Fruit fly (Drosophila melanogaster) whole organism, embryonic: Measurements from ENCODE around the gene Syt4.
A peak's percentile ranks its signal among the peaks of the same experiment; 100 is the strongest.

ENCODE experiments used
- Ada2b ChIP-seq: fragments of 200-800 bp; sonication (Bioruptor generic); IDR thresholded peaks from 2 replicates; pipeline ENCODE4 v1.3.6; 2022; ENCODE audit warnings: missing biosample characterization, missing genetic modification characterization
- CG10543 ChIP-seq: fragments of 200-800 bp; sonication (Bioruptor generic); optimal IDR thresholded peaks from 3 replicates; lab custom pipeline; 2017; ENCODE audit warnings: missing biosample characterization, mild to moderate bottlenecking, missing genetic modification characterization, moderate library complexity
- CG11398 ChIP-seq: fragments of 200-800 bp; sonication (Bioruptor generic); optimal IDR thresholded peaks from 2 replicates; lab custom pipeline; 2016; ENCODE audit warnings: missing biosample characterization, missing genetic modification characterization
- CG12219 ChIP-seq: fragments of 200-800 bp; sonication (Bioruptor generic); optimal IDR thresholded peaks from 3 replicates; lab custom pipeline; 2018; ENCODE audit warnings: missing biosample characterization, mild to moderate bottlenecking, missing genetic modification characterization
- CG13424 ChIP-seq: fragments of 200-800 bp; sonication (Bioruptor generic); optimal IDR thresholded peaks from 2 replicates; lab custom pipeline; 2019; ENCODE audit warnings: missing biosample characterization, mild to moderate bottlenecking, missing genetic modification characterization, moderate library complexity
- CG13624 ChIP-seq: fragments of 200-800 bp; sonication (Bioruptor generic); optimal IDR thresholded peaks from 2 replicates; lab custom pipeline; 2016; ENCODE audit warnings: missing biosample characterization, missing genetic modification characterization
- CG16779 ChIP-seq: fragments of 200-800 bp; sonication (Bioruptor generic); IDR thresholded peaks from 2 replicates; pipeline ENCODE4 v1.3.6; 2022; ENCODE audit warnings: missing biosample characterization, missing genetic modification characterization
- CG17612 ChIP-seq: fragments of 200-800 bp; sonication (Bioruptor generic); IDR thresholded peaks from 2 replicates; pipeline ENCODE4 v1.3.6; 2022; ENCODE audit warnings: missing biosample characterization, missing genetic modification characterization
- CG4328 ChIP-seq: fragments of 200-800 bp; sonication (Bioruptor generic); optimal IDR thresholded peaks from 3 replicates; lab custom pipeline; 2017; ENCODE audit warnings: missing biosample characterization, missing genetic modification reagents, missing genetic modification characterization
- CG4404 ChIP-seq: fragments of 200-800 bp; sonication (Bioruptor generic); IDR thresholded peaks from 2 replicates; pipeline ENCODE4 v1.3.6; 2022; ENCODE audit warnings: missing biosample characterization, missing genetic modification characterization
- CG4424 ChIP-seq: fragments of 200-800 bp; sonication (Bioruptor generic); optimal IDR thresholded peaks from 3 replicates; lab custom pipeline; 2016; ENCODE audit warnings: missing biosample characterization, missing genetic modification characterization
- CG4617 ChIP-seq: fragments of 200-800 bp; sonication (Bioruptor generic); optimal IDR thresholded peaks from 3 replicates; lab custom pipeline; 2016; ENCODE audit warnings: missing biosample characterization, missing genetic modification characterization, borderline replicate concordance
- CG5953 ChIP-seq: fragments of 200-800 bp; sonication (Bioruptor generic); IDR thresholded peaks from 2 replicates; pipeline ENCODE4 v1.3.6; 2022; ENCODE audit warnings: missing biosample characterization, missing genetic modification characterization
- CG6272 ChIP-seq: fragments of 200-800 bp; sonication (Bioruptor generic); IDR thresholded peaks from 2 replicates; pipeline ENCODE4 v1.3.6; 2022; ENCODE audit warnings: missing biosample characterization, missing genetic modification characterization
- CG6689 ChIP-seq: fragments of 200-800 bp; sonication (Bioruptor generic); IDR thresholded peaks from 2 replicates; pipeline ENCODE4 v1.3.6; 2022; ENCODE audit warnings: missing biosample characterization, missing genetic modification characterization
- CG7556 ChIP-seq: fragments of 200-800 bp; sonication (Bioruptor generic); optimal IDR thresholded peaks from 2 replicates; lab custom pipeline; 2017; ENCODE audit warnings: missing biosample characterization, mild to moderate bottlenecking, missing genetic modification characterization
- CG7928 ChIP-seq: fragments of 200-800 bp; sonication (Bioruptor generic); optimal IDR thresholded peaks from 2 replicates; lab custom pipeline; 2017; ENCODE audit warnings: missing biosample characterization, mild to moderate bottlenecking, missing genetic modification characterization
- CG8944 ChIP-seq: fragments of 200-800 bp; sonication (Bioruptor generic); optimal IDR thresholded peaks from 3 replicates; lab custom pipeline; 2016; ENCODE audit warnings: missing biosample characterization, missing genetic modification characterization
- CoRest ChIP-seq: fragments of 200-800 bp; sonication (Bioruptor generic); optimal IDR thresholded peaks from 3 replicates; lab custom pipeline; 2018; ENCODE audit warnings: missing biosample characterization, mild to moderate bottlenecking, missing genetic modification characterization, moderate library complexity
- Dip2 ChIP-seq: fragments of 200-800 bp; sonication (Bioruptor generic); IDR thresholded peaks from 2 replicates; pipeline ENCODE4 v1.3.6; 2022; ENCODE audit warnings: missing biosample characterization, missing genetic modification characterization
- Dll ChIP-seq: fragments of 200-800 bp; sonication (Bioruptor generic); IDR thresholded peaks from 4 replicates; pipeline ENCODE4 v1.3.6; 2022; ENCODE audit warnings: missing biosample characterization, missing genetic modification characterization; ENCODE audit not compliant: partially characterized antibody
- Doc3 ChIP-seq: fragments of 200-800 bp; sonication (Bioruptor generic); IDR thresholded peaks from 3 replicates; pipeline ENCODE4 v1.3.6; 2022; ENCODE audit warnings: missing biosample characterization, missing genetic modification characterization; ENCODE audit not compliant: partially characterized antibody
- Fer2 ChIP-seq: fragments of 200-800 bp; sonication (Bioruptor generic); optimal IDR thresholded peaks from 2 replicates; lab custom pipeline; 2018; ENCODE audit warnings: missing biosample characterization, mild to moderate bottlenecking, missing genetic modification characterization, moderate library complexity
- HLH3B ChIP-seq: fragments of 200-800 bp; sonication (Bioruptor generic); IDR thresholded peaks from 2 replicates; pipeline ENCODE4 v1.3.6; 2022; ENCODE audit warnings: missing biosample characterization, missing genetic modification characterization
- HLH54F ChIP-seq: fragments of 200-800 bp; sonication (Bioruptor generic); optimal IDR thresholded peaks from 3 replicates; lab custom pipeline; 2016; ENCODE audit warnings: missing biosample characterization, missing genetic modification characterization
- Nf-YA ChIP-seq: fragments of 200-800 bp; sonication (Bioruptor generic); IDR thresholded peaks from 2 replicates; pipeline ENCODE4 v1.3.6; 2022; ENCODE audit warnings: missing biosample characterization, missing genetic modification characterization
- PHDP ChIP-seq: fragments of 200-800 bp; sonication (Bioruptor generic); optimal IDR thresholded peaks from 3 replicates; lab custom pipeline; 2018; ENCODE audit warnings: missing biosample characterization, mild to moderate bottlenecking, missing genetic modification characterization, moderate library complexity
- Pdp1 ChIP-seq, 2 experiments: fragments of 200-800 bp; sonication (Bioruptor generic); optimal IDR thresholded peaks; 3 replicates each; lab custom pipeline; 2016; ENCODE audit warnings: missing biosample characterization in 2 of 2, missing genetic modification characterization in 2 of 2, mild to moderate bottlenecking in 1 of 2, moderate library complexity in 1 of 2
- Sox102F ChIP-seq: fragments of 200-800 bp; sonication (Bioruptor generic); optimal IDR thresholded peaks from 2 replicates; lab custom pipeline; 2018; ENCODE audit warnings: missing biosample characterization, mild to moderate bottlenecking, missing genetic modification characterization, moderate library complexity
- Taf1 ChIP-seq: fragments of 200-800 bp; sonication (Bioruptor generic); IDR thresholded peaks from 2 replicates; pipeline ENCODE4 v1.3.6; 2022; ENCODE audit warnings: missing biosample characterization, missing genetic modification characterization
- bcd ChIP-seq: fragments of 200-800 bp; sonication (Bioruptor generic); optimal IDR thresholded peaks from 2 replicates; lab custom pipeline; 2017; ENCODE audit warnings: missing biosample characterization, mild to moderate bottlenecking, missing genetic modification characterization
- cato ChIP-seq: fragments of 200-800 bp; sonication (Bioruptor generic); optimal IDR thresholded peaks from 2 replicates; lab custom pipeline; 2016; ENCODE audit warnings: missing biosample characterization, missing genetic modification characterization, borderline replicate concordance
- caup ChIP-seq: fragments of 200-800 bp; sonication (Bioruptor generic); optimal IDR thresholded peaks from 3 replicates; lab custom pipeline; 2017; ENCODE audit warnings: missing biosample characterization, mild to moderate bottlenecking, missing genetic modification characterization, moderate library complexity; ENCODE audit not compliant: severe bottlenecking
- dysf ChIP-seq: fragments of 200-800 bp; sonication (Bioruptor generic); IDR thresholded peaks from 3 replicates; pipeline ENCODE4 v1.3.6; 2022; ENCODE audit warnings: missing biosample characterization, missing genetic modification characterization
- gem ChIP-seq: fragments of 200-800 bp; sonication (Bioruptor generic); optimal IDR thresholded peaks from 2 replicates; lab custom pipeline; 2019; ENCODE audit warnings: missing biosample characterization, mild to moderate bottlenecking, missing genetic modification characterization, moderate library complexity
- gfzf ChIP-seq: fragments of 200-800 bp; sonication (Bioruptor generic); optimal IDR thresholded peaks from 2 replicates; lab custom pipeline; 2016; ENCODE audit warnings: missing biosample characterization, mild to moderate bottlenecking, missing genetic modification characterization, moderate library complexity
- gsb-n ChIP-seq: fragments of 200-800 bp; sonication (Bioruptor generic); optimal IDR thresholded peaks from 3 replicates; lab custom pipeline; 2018; ENCODE audit warnings: missing biosample characterization, mild to moderate bottlenecking, missing genetic modification characterization
- lov ChIP-seq, 2 experiments: fragments of 200-800 bp in 1 of 2; fragments of >200 bp in 1 of 2; sonication (Bioruptor generic) in 1 of 2; IDR thresholded peaks in 1 of 2; optimal IDR thresholded peaks in 1 of 2; 2 replicates in 1 of 2; 3 replicates in 1 of 2; pipeline versions ENCODE4 v1.3.6 to Lab custom; 2017 to 2022; ENCODE audit warnings: missing biosample characterization in 1 of 2, missing genetic modification characterization in 1 of 2
- maf-S ChIP-seq: fragments of 200-800 bp; sonication (Bioruptor generic); optimal IDR thresholded peaks from 2 replicates; lab custom pipeline; 2016; ENCODE audit warnings: missing biosample characterization, missing genetic modification characterization
- nerfin-2 ChIP-seq: fragments of 200-800 bp; sonication (Bioruptor generic); IDR thresholded peaks from 2 replicates; pipeline ENCODE4 v1.3.6; 2022; ENCODE audit warnings: missing biosample characterization, missing genetic modification characterization; ENCODE audit not compliant: partially characterized antibody
- odd ChIP-seq: fragments of 200-800 bp; sonication (Bioruptor generic); optimal IDR thresholded peaks from 2 replicates; lab custom pipeline; 2017; ENCODE audit warnings: missing biosample characterization, mild to moderate bottlenecking, missing genetic modification characterization
- ranshi ChIP-seq: fragments of 200-800 bp; sonication (Bioruptor generic); IDR thresholded peaks from 2 replicates; pipeline ENCODE4 v1.3.6; 2022; ENCODE audit warnings: missing biosample characterization, missing genetic modification characterization
- rib ChIP-seq: fragments of 200-800 bp; sonication (Bioruptor generic); IDR thresholded peaks from 2 replicates; pipeline ENCODE4 v1.3.6; 2022; ENCODE audit warnings: missing biosample characterization, missing genetic modification characterization
- salm ChIP-seq: fragments of 200-800 bp; sonication (Bioruptor generic); optimal IDR thresholded peaks from 2 replicates; lab custom pipeline; 2018; ENCODE audit warnings: missing biosample characterization, mild to moderate bottlenecking, missing genetic modification characterization
- sc ChIP-seq, 3 experiments: fragments of >200 bp in 2 of 3; fragments of 200-800 bp in 1 of 3; sonication (Bioruptor generic) in 1 of 3; optimal IDR thresholded peaks; 2 replicates in 2 of 3; 3 replicates in 1 of 3; lab custom pipeline; 2017; ENCODE audit warnings: mild to moderate bottlenecking in 1 of 3, missing biosample characterization in 1 of 3, missing genetic modification characterization in 1 of 3, missing genetic modification reagents in 1 of 3
- seq ChIP-seq: fragments of 200-800 bp; sonication (Bioruptor generic); IDR thresholded peaks from 2 replicates; pipeline ENCODE4 v1.3.6; 2022; ENCODE audit warnings: missing biosample characterization, missing genetic modification characterization
- sr ChIP-seq: fragments of 200-800 bp; sonication (Bioruptor generic); IDR thresholded peaks from 3 replicates; pipeline ENCODE4 v1.3.6; 2022; ENCODE audit warnings: missing biosample characterization, missing genetic modification characterization
- tll ChIP-seq, 2 experiments: fragments of 200-800 bp in 1 of 2; fragments of >200 bp in 1 of 2; sonication (Bioruptor generic) in 1 of 2; optimal IDR thresholded peaks; 2 replicates each; lab custom pipeline; 2017 to 2019; ENCODE audit warnings: missing biosample characterization in 2 of 2, missing genetic modification characterization in 2 of 2, mild to moderate bottlenecking in 1 of 2, moderate library complexity in 1 of 2

The Syt4 gene

dm6 chr3R:7249460-7249859 is 16.4 kb upstream of the Syt4 start, which contains the start of the genes CG1227 and Dtwd2 (continued):
- TF ChIP-seq gfzf (peak; percentile 8), seq (GFP tag; lab: Robert Waterston, UW) (peak; percentile 86), CoRest (peak; percentile 96), Ada2b (peak; percentile 84), CG4617 (peak; percentile 50), caup (GFP tag; lab: Kevin White, UChicago) (peak; percentile 87), CG13424 (peak; percentile 97), Dip2 (GFP tag; lab: Robert Waterston, UW) (no peak), Dll (peak; percentile 36; the same call in 1 of the 4 replicates), Taf1 (GFP tag; lab: Robert Waterston, UW) (peak; percentile 83), Doc3 (GFP tag; lab: Robert Waterston, UW) (no peak), CG17612 (GFP tag; lab: Robert Waterston, UW) (peak; percentile 63), CG5953 (GFP tag; lab: Robert Waterston, UW) (peak; percentile 78), CG16779 (GFP tag; lab: Robert Waterston, UW) (peak; percentile 51; the same call in 1 of the 2 replicates), HLH54F (GFP tag; lab: Kevin White, UChicago) (peak; percentile 50), CG4404 (GFP tag; lab: Robert Waterston, UW) (no peak), Fer2 (tag; lab: Kevin White, UChicago) (peak; percentile 91), cato (GFP tag; lab: Kevin White, UChicago) (peak; percentile 49), CG11398 (GFP tag; lab: Kevin White, UChicago) (peak; percentile 10), nerfin-2 (GFP tag; lab: Robert Waterston, UW) (no peak), CG7556 (GFP tag; lab: Kevin White, UChicago) (no peak), CG12219 (GFP tag; lab: Kevin White, UChicago) (peak; percentile 87), gsb-n (tag; lab: Kevin White, UChicago) (no peak), Pdp1 (GFP tag; optimal IDR thresholded peaks at IDR 0.05; lab: Kevin White, UChicago) (peak in 1 of 2 experiments; percentile 43), CG8944 (GFP tag; lab: Kevin White, UChicago) (no peak), CG13624 (GFP tag; lab: Kevin White, UChicago) (peak; percentile 69), HLH3B (GFP tag; lab: Robert Waterston, UW) (peak; percentile 89), tll (GFP tag; optimal IDR thresholded peaks at IDR 0.05; lab: Kevin White, UChicago) (peak in 1 of 2 experiments; percentile 16), rib (GFP tag; lab: Robert Waterston, UW) (peak; percentile 85), sr (GFP tag; lab: Robert Waterston, UW) (no peak), odd (GFP tag; lab: Kevin White, UChicago) (peak; percentile 92), CG10543 (GFP tag; lab: Kevin White, UChicago) (no peak), lov (optimal IDR thresholded peaks at IDR 0.05; lab: Kevin White, UChicago) (no peak), lov (GFP tag; IDR thresholded peaks at IDR 0.05; lab: Robert Waterston, UW) (peak; percentile 84; the same call in 2 of the 3 replicates), CG4424 (GFP tag; lab: Kevin White, UChicago) (peak; percentile 81), CG7928 (GFP tag; lab: Kevin White, UChicago) (peak; percentile 65), sc (optimal IDR thresholded peaks at IDR 0.05; lab: Kevin White, UChicago) (no peak), sc (GFP tag; optimal IDR thresholded peaks at IDR 0.05; lab: Kevin White, UChicago) (peak; percentile 57), dysf (GFP tag; lab: Robert Waterston, UW) (peak; percentile 93), CG6689 (GFP tag; lab: Robert Waterston, UW) (peak; percentile 92), PHDP (tag; lab: Kevin White, UChicago) (peak; percentile 99), gem (tag; lab: Kevin White, UChicago) (peak; percentile 97), bcd (GFP tag; lab: Kevin White, UChicago) (peak; percentile 85), maf-S (GFP tag; lab: Kevin White, UChicago) (peak; percentile 51), CG4328 (GFP tag; lab: Kevin White, UChicago) (no peak), ranshi (GFP tag; lab: Robert Waterston, UW) (peak; percentile 87), salm (no peak), CG6272 (peak; percentile 26; the same call in 1 of the 2 replicates), Sox102F (GFP tag; lab: Kevin White, UChicago) (peak; percentile 94), Nf-YA (GFP tag; lab: Robert Waterston, UW) (peak; percentile 85)
